Worm (Caenorhabditis elegans): ENCODE data around the gene F36G9.13.

Gene F36G9.13

DNA sequence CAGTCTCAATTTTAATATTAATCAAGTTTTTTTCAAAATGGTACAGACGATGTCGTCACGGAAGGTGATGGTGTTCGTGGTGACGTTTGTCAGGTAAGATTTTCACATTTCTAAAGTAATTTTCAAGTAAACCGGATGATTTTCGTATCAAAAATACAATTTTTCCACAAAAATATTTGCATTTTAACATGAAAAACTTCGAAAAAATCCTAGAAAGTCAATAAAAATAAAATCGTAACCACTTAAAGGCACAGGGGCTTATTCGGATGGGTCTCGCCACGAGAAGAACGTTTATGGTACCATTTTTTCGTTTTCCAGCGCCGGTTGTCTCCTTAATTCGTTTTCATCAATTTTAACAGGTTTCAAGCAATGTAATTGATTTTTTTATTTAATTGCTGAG lies 41.2 kb downstream of the F36G9.13 start, which contains the start of gene T10C6.6:
T10C6.6 (plus strand) TSS at position 27 of the 400 bp plus-strand sequence.
- TF ChIP-seq ceh-36 (tag; optimal IDR thresholded peaks at IDR 0.05), result no peak

DNA sequence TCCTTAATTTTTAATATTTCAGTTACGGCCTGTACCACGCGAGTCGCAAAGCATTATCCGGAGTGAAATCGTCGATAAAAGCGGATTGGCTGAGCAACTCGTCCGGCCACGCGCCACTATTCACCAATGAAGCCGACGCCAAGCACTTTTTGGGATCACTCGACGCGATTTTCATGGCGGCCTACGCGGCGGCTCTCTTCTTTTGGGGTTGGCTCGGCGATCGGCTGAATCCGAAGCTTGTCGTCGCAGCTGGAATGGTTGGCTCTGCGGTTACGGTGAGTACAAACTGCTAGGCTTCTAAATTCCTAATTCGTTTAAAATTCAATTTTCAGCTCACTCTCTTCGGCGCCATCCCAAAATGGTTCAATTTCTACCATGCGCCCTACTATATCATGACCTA lies 41.8 kb downstream of the F36G9.13 start:
- TF ChIP-seq ama-1 (optimal IDR thresholded peaks at IDR 0.05) (no peak), ets-7 (tag; optimal IDR thresholded peaks at IDR 0.05) (no peak), hnd-1 (tag; optimal IDR thresholded peaks at IDR 0.05) (no peak), ceh-36 (tag; optimal IDR thresholded peaks at IDR 0.05) (no peak), tbx-11 (GFP tag; IDR thresholded peaks at IDR 0.05) (no peak), tbx-37 (GFP tag; conservative IDR thresholded peaks at IDR 0.05) (no peak), ceh-13 (GFP tag; optimal IDR thresholded peaks at IDR 0.05) (no peak), pes-1 (GFP tag; IDR thresholded peaks at IDR 0.05) (no peak), B0310.2 (tag; optimal IDR thresholded peaks at IDR 0.05) (no peak), scrt-1 (GFP tag; IDR thresholded peaks at IDR 0.05) (no peak), hmbx-1 (tag; optimal IDR thresholded peaks at IDR 0.05) (no peak), F13C5.2 (tag; optimal IDR thresholded peaks at IDR 0.05) (no peak), flt-1 (GFP tag; IDR thresholded peaks at IDR 0.05) (no peak), sea-1 (GFP tag; conservative IDR thresholded peaks at IDR 0.05) (no peak), tra-4 (tag; optimal IDR thresholded peaks at IDR 0.05) (no peak), aly-1 (tag; optimal IDR thresholded peaks at IDR 0.05) (no peak), hmg-4 (GFP tag; optimal IDR thresholded peaks at IDR 0.05) (no peak)

- TF ChIP-seq ceh-36 (tag; optimal IDR thresholded peaks at IDR 0.05), result no peak
- TF ChIP-seq ceh-13 (GFP tag; optimal IDR thresholded peaks at IDR 0.05), result no peak
- TF ChIP-seq ama-1 (optimal IDR thresholded peaks at IDR 0.05), result no peak
These were observed 46.1 kb downstream of the F36G9.13 start for ce11 chrV:16029237-16029636.

- TF ChIP-seq ceh-36 (tag; optimal IDR thresholded peaks at IDR 0.05) (no peak), scrt-1 (GFP tag; IDR thresholded peaks at IDR 0.05) (no peak), hmbx-1 (tag; optimal IDR thresholded peaks at IDR 0.05) (no peak), flt-1 (GFP tag; IDR thresholded peaks at IDR 0.05) (no peak), aly-1 (tag; optimal IDR thresholded peaks at IDR 0.05) (no peak), sea-1 (GFP tag; conservative IDR thresholded peaks at IDR 0.05) (no peak), pes-1 (GFP tag; IDR thresholded peaks at IDR 0.05) (no peak), B0310.2 (tag; optimal IDR thresholded peaks at IDR 0.05) (no peak), hmg-4 (GFP tag; optimal IDR thresholded peaks at IDR 0.05) (no peak), tra-4 (tag; optimal IDR thresholded peaks at IDR 0.05) (no peak), ets-7 (tag; optimal IDR thresholded peaks at IDR 0.05) (no peak), tbx-37 (GFP tag; conservative IDR thresholded peaks at IDR 0.05) (no peak), tbx-11 (GFP tag; IDR thresholded peaks at IDR 0.05) (no peak), hnd-1 (tag; optimal IDR thresholded peaks at IDR 0.05) (no peak), ceh-13 (GFP tag; optimal IDR thresholded peaks at IDR 0.05) (no peak), ama-1 (optimal IDR thresholded peaks at IDR 0.05) (no peak), F13C5.2 (tag; optimal IDR thresholded peaks at IDR 0.05) (no peak)
These were observed 48.5 kb downstream of the F36G9.13 start, which contains the start of gene T10C6.7 for ce11 chrV:16031571-16031970. Gene T10C6.7, minus strand, starts transcription at chrV:16031713.

- TF ChIP-seq ceh-13 (GFP tag; optimal IDR thresholded peaks at IDR 0.05) (no peak), sea-1 (GFP tag; conservative IDR thresholded peaks at IDR 0.05) (no peak), hmbx-1 (tag; optimal IDR thresholded peaks at IDR 0.05) (no peak), pes-1 (GFP tag; IDR thresholded peaks at IDR 0.05) (no peak)
These were observed 49.7 kb downstream of the F36G9.13 start, which contains the start of gene T10C6.16 for ce11 chrV:16032761-16033160. Gene T10C6.16, minus strand, starts transcription at chrV:16033005.

ce11 chrV:16033491-16033890 lies 50.4 kb downstream of the F36G9.13 start:
- TF ChIP-seq tra-4 (tag; optimal IDR thresholded peaks at IDR 0.05) (no peak), tbx-11 (GFP tag; IDR thresholded peaks at IDR 0.05) (no peak), hmbx-1 (tag; optimal IDR thresholded peaks at IDR 0.05) (no peak), hmg-4 (GFP tag; optimal IDR thresholded peaks at IDR 0.05) (no peak), ceh-13 (GFP tag; optimal IDR thresholded peaks at IDR 0.05) (no peak), ets-7 (tag; optimal IDR thresholded peaks at IDR 0.05) (no peak), pes-1 (GFP tag; IDR thresholded peaks at IDR 0.05) (no peak), tbx-37 (GFP tag; conservative IDR thresholded peaks at IDR 0.05) (no peak)

ce11 chrV:16036166-16036565 lies 53.1 kb downstream of the F36G9.13 start, which contains the start of gene T10C6.10:
Gene T10C6.10, plus strand, starts transcription at chrV:16036413.
- no peak for TF ChIP-seq tbx-37 (GFP tag; conservative IDR thresholded peaks at IDR 0.05)
- TF ChIP-seq ets-7 (tag; optimal IDR thresholded peaks at IDR 0.05), result no peak
- no peak for TF ChIP-seq hmg-4 (GFP tag; optimal IDR thresholded peaks at IDR 0.05)
- TF ChIP-seq ama-1 (optimal IDR thresholded peaks at IDR 0.05), result no peak
- no peak for TF ChIP-seq sea-1 (GFP tag; conservative IDR thresholded peaks at IDR 0.05)
- TF ChIP-seq ceh-36 (tag; optimal IDR thresholded peaks at IDR 0.05), result no peak
- TF ChIP-seq scrt-1 (GFP tag; IDR thresholded peaks at IDR 0.05), result no peak
- no peak for TF ChIP-seq F13C5.2 (tag; optimal IDR thresholded peaks at IDR 0.05)
- no peak for TF ChIP-seq ceh-13 (GFP tag; optimal IDR thresholded peaks at IDR 0.05)
- TF ChIP-seq tra-4 (tag; optimal IDR thresholded peaks at IDR 0.05), result no peak
- TF ChIP-seq flt-1 (GFP tag; IDR thresholded peaks at IDR 0.05), result no peak
- no peak for TF ChIP-seq tbx-11 (GFP tag; IDR thresholded peaks at IDR 0.05)
- TF ChIP-seq hmbx-1 (tag; optimal IDR thresholded peaks at IDR 0.05), result no peak
- TF ChIP-seq aly-1 (tag; optimal IDR thresholded peaks at IDR 0.05), result no peak
- no peak for TF ChIP-seq pes-1 (GFP tag; IDR thresholded peaks at IDR 0.05)
- no peak for TF ChIP-seq B0310.2 (tag; optimal IDR thresholded peaks at IDR 0.05)
- TF ChIP-seq hnd-1 (tag; optimal IDR thresholded peaks at IDR 0.05), result no peak
